Worm (Caenorhabditis elegans) whole organism, young adult: ENCODE measurements around the gene Y43H11AL.1.

ENCODE experiments used
- C17E4.6 ChIP-seq: fragments of 200-800 bp; sonication (Bioruptor generic); IDR thresholded peaks from 2 replicates; pipeline ENCODE4 v1.3.6; 2022; ENCODE audit warnings: missing genetic modification reagents, missing genetic modification characterization, missing compliant biosample characterization
- F22D6.2 ChIP-seq: sonication (generic microtip); optimal IDR thresholded peaks from 2 replicates; lab custom pipeline; 2016; ENCODE audit warnings: mild to moderate bottlenecking, missing genetic modification characterization, missing compliant biosample characterization
- F23B12.7 ChIP-seq: sonication (generic microtip); optimal IDR thresholded peaks from 2 replicates; lab custom pipeline; 2017; ENCODE audit warnings: missing genetic modification characterization, mild to moderate bottlenecking, missing compliant biosample characterization, antibody characterized with exemption, moderate library complexity; ENCODE audit not compliant: insufficient read depth
- F39B2.1 ChIP-seq: fragments of 200-800 bp; sonication (Bioruptor generic); IDR thresholded peaks from 2 replicates; pipeline ENCODE4 v1.3.6; 2022; ENCODE audit warnings: missing genetic modification reagents, missing genetic modification characterization, missing compliant biosample characterization
- F55B11.4 ChIP-seq: sonication (generic microtip); optimal IDR thresholded peaks from 2 replicates; lab custom pipeline; 2016; ENCODE audit warnings: missing compliant biosample characterization, missing genetic modification characterization, borderline replicate concordance; ENCODE audit not compliant: insufficient read depth
- F57C9.4 ChIP-seq: sonication (generic microtip); optimal IDR thresholded peaks from 2 replicates; lab custom pipeline; 2017; ENCODE audit warnings: mild to moderate bottlenecking, missing genetic modification characterization, missing compliant biosample characterization
- K12H6.12 ChIP-seq: fragments of 200-800 bp; sonication (Bioruptor generic); optimal IDR thresholded peaks from 2 replicates; lab custom pipeline; 2018; ENCODE audit warnings: mild to moderate bottlenecking, missing genetic modification characterization, missing compliant biosample characterization
- T26A5.8 ChIP-seq: sonication (generic microtip); optimal IDR thresholded peaks from 2 replicates; lab custom pipeline; 2016; ENCODE audit warnings: missing genetic modification characterization, missing compliant biosample characterization
- akir-1 ChIP-seq: fragments of 200-800 bp; sonication (Bioruptor generic); optimal IDR thresholded peaks from 2 replicates; lab custom pipeline; 2018; ENCODE audit warnings: mild to moderate bottlenecking, missing genetic modification characterization, moderate library complexity, missing compliant biosample characterization
- aptf-3 ChIP-seq: fragments of 200-800 bp; sonication (Bioruptor generic); IDR thresholded peaks from 2 replicates; pipeline ENCODE4 v1.3.6; 2022; ENCODE audit warnings: missing genetic modification characterization, missing compliant biosample characterization
- attf-3 ChIP-seq: fragments of 200-800 bp; sonication (Bioruptor generic); conservative IDR thresholded peaks from 2 replicates; pipeline ENCODE4 v1.3.6; 2022; ENCODE audit warnings: missing genetic modification reagents, missing genetic modification characterization, missing compliant biosample characterization
- ccch-3 ChIP-seq: fragments of 200-800 bp; sonication (Bioruptor generic); optimal IDR thresholded peaks from 2 replicates; lab custom pipeline; 2018; ENCODE audit warnings: mild to moderate bottlenecking, missing genetic modification characterization, missing compliant biosample characterization
- ceh-100 ChIP-seq: fragments of 200-800 bp; sonication (Bioruptor generic); IDR thresholded peaks from 2 replicates; pipeline ENCODE4 v1.3.6; 2022; ENCODE audit warnings: missing genetic modification reagents, missing genetic modification characterization, missing compliant biosample characterization
- ceh-27 ChIP-seq: fragments of 200-800 bp; sonication (Bioruptor generic); optimal IDR thresholded peaks from 2 replicates; lab custom pipeline; 2018; ENCODE audit warnings: mild to moderate bottlenecking, missing genetic modification characterization, moderate library complexity, missing compliant biosample characterization
- ceh-58 ChIP-seq: fragments of 200-800 bp; sonication (Bioruptor generic); IDR thresholded peaks from 2 replicates; pipeline ENCODE4 v1.3.6; 2022; ENCODE audit warnings: missing genetic modification characterization, missing compliant biosample characterization
- die-1 ChIP-seq: sonication (generic microtip); optimal IDR thresholded peaks from 2 replicates; lab custom pipeline; 2016; ENCODE audit warnings: missing genotype, mild to moderate bottlenecking, missing genetic modification characterization, missing compliant biosample characterization
- dox-1 ChIP-seq: fragments of 200-800 bp; sonication (Bioruptor generic); IDR thresholded peaks from 2 replicates; pipeline ENCODE4 v1.3.6; 2022; ENCODE audit warnings: missing genetic modification reagents, missing genetic modification characterization, missing compliant biosample characterization
- dpff-1 ChIP-seq: sonication (generic microtip); optimal IDR thresholded peaks from 2 replicates; lab custom pipeline; 2017; ENCODE audit warnings: mild to moderate bottlenecking, missing genetic modification characterization, missing compliant biosample characterization
- egl-18 ChIP-seq: fragments of 200-800 bp; sonication (Bioruptor generic); IDR thresholded peaks from 2 replicates; pipeline ENCODE4 v1.3.6; 2022; ENCODE audit warnings: missing genetic modification reagents, missing genetic modification characterization, missing compliant biosample characterization
- egrh-3 ChIP-seq: fragments of 200-800 bp; sonication (Bioruptor generic); IDR thresholded peaks from 2 replicates; pipeline ENCODE4 v1.3.6; 2022; ENCODE audit warnings: missing genetic modification reagents, missing genetic modification characterization, missing compliant biosample characterization
- hmg-20 ChIP-seq: fragments of 200-800 bp; sonication (Bioruptor generic); IDR thresholded peaks from 2 replicates; pipeline ENCODE4 v1.3.6; 2022; ENCODE audit warnings: missing genetic modification reagents, missing genetic modification characterization, missing compliant biosample characterization
- hrde-1 ChIP-seq: sonication (generic microtip); optimal IDR thresholded peaks from 2 replicates; lab custom pipeline; 2016; ENCODE audit warnings: missing genetic modification characterization, mild to moderate bottlenecking, missing compliant biosample characterization, moderate library complexity, missing genotype, missing genetic modification reagents, borderline replicate concordance
- lag-1 ChIP-seq: fragments of 200-800 bp; sonication (Bioruptor generic); IDR thresholded peaks from 2 replicates; pipeline ENCODE4 v1.3.6; 2022; ENCODE audit warnings: missing genetic modification reagents, missing genetic modification characterization, missing compliant biosample characterization
- let-526 ChIP-seq: fragments of 200-800 bp; sonication (Bioruptor generic); IDR thresholded peaks from 2 replicates; pipeline ENCODE4 v1.3.6; 2022; ENCODE audit warnings: missing genetic modification reagents, missing genetic modification characterization, missing compliant biosample characterization
- lin-54 ChIP-seq: fragments of 200-800 bp; sonication (Bioruptor generic); optimal IDR thresholded peaks from 2 replicates; lab custom pipeline; 2018; ENCODE audit warnings: mild to moderate bottlenecking, missing genetic modification characterization, missing compliant biosample characterization
- madf-8 ChIP-seq: fragments of 200-800 bp; sonication (Bioruptor generic); conservative IDR thresholded peaks from 2 replicates; pipeline ENCODE4 v1.3.6; 2022; ENCODE audit warnings: missing genetic modification reagents, missing genetic modification characterization, missing compliant biosample characterization
- mcd-1 ChIP-seq: fragments of 200-800 bp; sonication (Bioruptor generic); IDR thresholded peaks from 2 replicates; pipeline ENCODE4 v1.3.6; 2022; ENCODE audit warnings: missing genetic modification reagents, missing genetic modification characterization, missing compliant biosample characterization
- mel-28 ChIP-seq: sonication (generic microtip); optimal IDR thresholded peaks from 2 replicates; lab custom pipeline; 2016; ENCODE audit warnings: borderline replicate concordance, mild to moderate bottlenecking, missing genetic modification characterization, missing compliant biosample characterization
- mxl-1 ChIP-seq: sonication (generic microtip); optimal IDR thresholded peaks from 2 replicates; lab custom pipeline; 2016; ENCODE audit warnings: missing genetic modification characterization, missing compliant biosample characterization
- nhr-120 ChIP-seq: fragments of 200-800 bp; sonication (Bioruptor generic); IDR thresholded peaks from 2 replicates; pipeline ENCODE4 v1.3.6; 2022; ENCODE audit warnings: missing genetic modification characterization, missing compliant biosample characterization
- pha-4 ChIP-seq: fragments of 150-350 bp; sonication (generic microtip); optimal IDR thresholded peaks from 2 replicates; lab custom pipeline; 2014; ENCODE audit warnings: missing biosample characterization, missing genetic modification reagents, missing genetic modification characterization
- repo-1 ChIP-seq: sonication (generic microtip); optimal IDR thresholded peaks from 2 replicates; lab custom pipeline; 2017; ENCODE audit warnings: mild to moderate bottlenecking, missing genetic modification characterization, missing compliant biosample characterization
- sdz-38 ChIP-seq: sonication (generic microtip); optimal IDR thresholded peaks from 2 replicates; lab custom pipeline; 2016; ENCODE audit warnings: missing genotype, missing genetic modification characterization, missing compliant biosample characterization
- ztf-22 ChIP-seq: fragments of 200-800 bp; sonication (Bioruptor generic); optimal IDR thresholded peaks from 2 replicates; lab custom pipeline; 2018; ENCODE audit warnings: mild to moderate bottlenecking, missing genetic modification characterization, moderate library complexity, missing compliant biosample characterization
- ztf-3 ChIP-seq: fragments of 200-800 bp; sonication (Bioruptor generic); optimal IDR thresholded peaks from 2 replicates; lab custom pipeline; 2018; ENCODE audit warnings: mild to moderate bottlenecking, missing genetic modification characterization, missing compliant biosample characterization

Gene Y43H11AL.1

DNA sequence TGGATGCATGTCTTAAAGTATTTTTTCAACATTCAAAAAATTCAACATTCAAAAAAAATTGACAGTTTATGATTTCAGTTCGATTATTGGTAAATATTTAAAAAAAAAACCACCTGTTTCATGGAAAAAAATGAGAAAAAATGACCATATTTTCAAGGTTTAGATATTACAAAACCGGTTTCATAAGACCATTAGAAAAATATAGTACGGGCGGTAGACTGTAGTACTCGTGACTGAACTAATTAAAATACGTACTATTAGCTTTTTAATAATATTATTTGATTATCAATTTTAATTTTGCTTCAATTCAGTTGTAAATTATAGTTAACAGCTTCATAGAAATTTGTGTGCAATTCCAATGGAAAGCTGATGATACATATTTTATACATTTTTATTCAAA is 55.9 kb downstream of the Y43H11AL.1 start:
- TF ChIP-seq ztf-22 (GFP tag; lab: Kevin White, UChicago) (no peak), aptf-3 (no peak), dpff-1 (no peak), attf-3 (GFP tag; lab: Robert Waterston, UW) (no peak)

DNA sequence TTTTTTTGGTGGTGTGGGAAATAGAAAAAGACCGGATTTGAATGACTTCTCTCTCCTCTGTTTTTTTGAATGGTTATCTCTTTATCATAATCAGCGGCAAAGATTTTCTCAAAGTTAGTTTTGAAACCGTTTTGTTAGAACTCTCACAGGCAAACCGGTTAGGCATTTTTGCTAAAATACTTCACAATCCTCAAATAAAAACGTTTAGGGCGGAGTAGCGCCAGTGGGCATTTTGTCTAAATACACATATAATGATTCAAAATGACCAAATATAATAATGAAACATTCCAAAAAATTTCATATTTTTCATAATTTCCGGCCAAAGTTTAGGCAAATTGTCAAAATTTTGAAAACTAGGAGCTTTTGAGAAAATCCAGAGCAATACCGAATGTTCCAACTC is 56.7 kb downstream of the Y43H11AL.1 start, which contains the start of gene T01D1.3:
TSS of gene T01D1.3 (minus strand) at position 101 of the 400 bp plus-strand sequence.
- TF ChIP-seq lag-1 (GFP tag; lab: Robert Waterston, UW) (no peak), F55B11.4 (no peak), K12H6.12 (tag; lab: Kevin White, UChicago) (no peak), F23B12.7 (no peak), sdz-38 (tag; lab: Kevin White, UChicago) (no peak), F22D6.2 (no peak), mxl-1 (tag; lab: Kevin White, UChicago) (no peak), madf-8 (GFP tag; lab: Robert Waterston, UW) (no peak), let-526 (GFP tag; lab: Robert Waterston, UW) (no peak), egl-18 (GFP tag; lab: Robert Waterston, UW) (no peak), ceh-27 (no peak), nhr-120 (GFP tag; lab: Robert Waterston, UW) (no peak), egrh-3 (GFP tag; lab: Robert Waterston, UW) (no peak), mel-28 (tag; lab: Kevin White, UChicago) (no peak), repo-1 (tag; lab: Kevin White, UChicago) (no peak), ceh-100 (GFP tag; lab: Robert Waterston, UW) (no peak), hmg-20 (GFP tag; lab: Robert Waterston, UW) (no peak), F39B2.1 (GFP tag; lab: Robert Waterston, UW) (no peak), dox-1 (no peak), C17E4.6 (GFP tag; lab: Robert Waterston, UW) (no peak)

- TF ChIP-seq hrde-1 (tag; lab: Kevin White, UChicago) (no peak), mcd-1 (GFP tag; lab: Robert Waterston, UW) (no peak), ceh-27 (no peak), akir-1 (GFP tag; lab: Kevin White, UChicago) (no peak), F57C9.4 (tag; lab: Kevin White, UChicago) (no peak), ztf-3 (no peak), ceh-58 (GFP tag; lab: Robert Waterston, UW) (no peak), die-1 (tag; lab: Kevin White, UChicago) (no peak), lin-54 (GFP tag; lab: Kevin White, UChicago) (no peak), T26A5.8 (no peak), pha-4 (no peak), ccch-3 (GFP tag; lab: Kevin White, UChicago) (no peak)
Measured at ce11 chrII:173679-174078, 58.9 kb downstream of the Y43H11AL.1 start, which contains the start of gene T01D1.7. Gene T01D1.7, minus strand, starts transcription at chrII:173779.
